Fruit fly (Drosophila melanogaster) whole organism, embryonic: ENCODE data around the gene CG18747.

Source experiments
- ATbp ChIP-seq: fragments of 200-800 bp; sonication (Bioruptor generic); optimal IDR thresholded peaks from 2 replicates; lab custom pipeline; 2017; ENCODE audit warnings: missing biosample characterization, mild to moderate bottlenecking, missing genetic modification characterization, missing genetic modification reagents
- CG10543 ChIP-seq: fragments of 200-800 bp; sonication (Bioruptor generic); optimal IDR thresholded peaks from 3 replicates; lab custom pipeline; 2017; ENCODE audit warnings: missing biosample characterization, mild to moderate bottlenecking, missing genetic modification characterization, moderate library complexity
- CG10979 ChIP-seq: fragments of 200-800 bp; sonication (Bioruptor generic); optimal IDR thresholded peaks from 2 replicates; lab custom pipeline; 2018; ENCODE audit warnings: missing biosample characterization, mild to moderate bottlenecking, missing genetic modification characterization, moderate library complexity
- CG11504 ChIP-seq: fragments of 200-800 bp; sonication (Bioruptor generic); optimal IDR thresholded peaks from 3 replicates; lab custom pipeline; 2019; ENCODE audit warnings: missing biosample characterization, mild to moderate bottlenecking, missing genetic modification characterization, moderate library complexity
- CG12104 ChIP-seq: fragments of 200-800 bp; sonication (Bioruptor generic); optimal IDR thresholded peaks from 3 replicates; lab custom pipeline; 2016; ENCODE audit warnings: missing biosample characterization, missing genetic modification characterization
- CG1233 ChIP-seq: fragments of 200-800 bp; sonication (Bioruptor generic); optimal IDR thresholded peaks from 4 replicates; lab custom pipeline; 2018; ENCODE audit warnings: missing biosample characterization, mild to moderate bottlenecking, missing genetic modification characterization
- CG12744 ChIP-seq: fragments of 200-800 bp; sonication (Bioruptor generic); optimal IDR thresholded peaks from 2 replicates; lab custom pipeline; 2016; ENCODE audit warnings: missing biosample characterization, missing genetic modification characterization
- CG2120 ChIP-seq: fragments of 200-800 bp; sonication (Bioruptor generic); optimal IDR thresholded peaks from 3 replicates; lab custom pipeline; 2016; ENCODE audit warnings: missing biosample characterization, missing genetic modification characterization
- CG3847 ChIP-seq: fragments of 200-800 bp; sonication (Bioruptor generic); IDR thresholded peaks from 2 replicates; pipeline ENCODE4 v1.3.6; 2022; ENCODE audit warnings: missing biosample characterization, missing genetic modification characterization
- CG6175 ChIP-seq: fragments of 200-800 bp; sonication (Bioruptor generic); IDR thresholded peaks from 3 replicates; pipeline ENCODE4 v1.3.6; 2022; ENCODE audit warnings: missing biosample characterization, missing genetic modification characterization
- CG7556 ChIP-seq: fragments of 200-800 bp; sonication (Bioruptor generic); optimal IDR thresholded peaks from 2 replicates; lab custom pipeline; 2017; ENCODE audit warnings: missing biosample characterization, mild to moderate bottlenecking, missing genetic modification characterization
- CG8478 ChIP-seq: fragments of >200 bp; optimal IDR thresholded peaks from 2 replicates; lab custom pipeline; 2018
- CoRest ChIP-seq: fragments of 200-800 bp; sonication (Bioruptor generic); optimal IDR thresholded peaks from 3 replicates; lab custom pipeline; 2018; ENCODE audit warnings: missing biosample characterization, mild to moderate bottlenecking, missing genetic modification characterization, moderate library complexity
- Dad ChIP-seq: fragments of 200-800 bp; sonication (Bioruptor generic); optimal IDR thresholded peaks from 3 replicates; lab custom pipeline; 2016; ENCODE audit warnings: missing biosample characterization, missing genetic modification characterization
- Eip74EF ChIP-seq, 2 experiments: fragments of 200-800 bp in 1 of 2; fragments of >200 bp in 1 of 2; sonication (Bioruptor generic) in 1 of 2; optimal IDR thresholded peaks; 2 replicates each; lab custom pipeline; 2017 to 2019; ENCODE audit warnings: missing biosample characterization in 2 of 2, missing genetic modification characterization in 2 of 2, mild to moderate bottlenecking in 1 of 2, moderate library complexity in 1 of 2
- Fer3 ChIP-seq: fragments of 200-800 bp; sonication (Bioruptor generic); optimal IDR thresholded peaks from 2 replicates; lab custom pipeline; 2018; ENCODE audit warnings: missing biosample characterization, mild to moderate bottlenecking, missing genetic modification characterization, moderate library complexity
- Gsc ChIP-seq: fragments of 200-800 bp; sonication (Bioruptor generic); IDR thresholded peaks from 2 replicates; pipeline ENCODE4 v1.3.6; 2022; ENCODE audit warnings: missing biosample characterization, missing genetic modification characterization
- HLH54F ChIP-seq: fragments of 200-800 bp; sonication (Bioruptor generic); optimal IDR thresholded peaks from 3 replicates; lab custom pipeline; 2016; ENCODE audit warnings: missing biosample characterization, missing genetic modification characterization
- HLHmδ ChIP-seq: fragments of 200-800 bp; sonication (Bioruptor generic); optimal IDR thresholded peaks from 2 replicates; lab custom pipeline; 2018; ENCODE audit warnings: missing biosample characterization, mild to moderate bottlenecking, missing genetic modification characterization, moderate library complexity
- Hand ChIP-seq: fragments of 200-800 bp; sonication (Bioruptor generic); optimal IDR thresholded peaks from 2 replicates; lab custom pipeline; 2017; ENCODE audit warnings: mild to moderate bottlenecking, missing biosample characterization, missing genetic modification reagents, missing genetic modification characterization
- Hey ChIP-seq: fragments of 200-800 bp; sonication (Bioruptor generic); optimal IDR thresholded peaks from 3 replicates; lab custom pipeline; 2018; ENCODE audit warnings: missing biosample characterization, mild to moderate bottlenecking, missing genetic modification characterization
- Jarid2 ChIP-seq: fragments of 200-800 bp; sonication (Bioruptor generic); optimal IDR thresholded peaks from 3 replicates; lab custom pipeline; 2017; ENCODE audit warnings: mild to moderate bottlenecking, missing biosample characterization, missing genetic modification reagents, missing genetic modification characterization
- Lpt ChIP-seq: fragments of >200 bp; optimal IDR thresholded peaks from 2 replicates; lab custom pipeline; 2018; ENCODE audit warnings: missing biosample characterization, missing genetic modification characterization
- Mad ChIP-seq: fragments of 200-800 bp; sonication (Bioruptor generic); optimal IDR thresholded peaks from 2 replicates; lab custom pipeline; 2016; ENCODE audit warnings: missing biosample characterization, missing genetic modification characterization
- Meics ChIP-seq: fragments of 200-800 bp; sonication (Bioruptor generic); optimal IDR thresholded peaks from 2 replicates; lab custom pipeline; 2017; ENCODE audit warnings: missing biosample characterization, mild to moderate bottlenecking, missing genetic modification characterization
- Nf-YC ChIP-seq: fragments of 200-800 bp; optimal IDR thresholded peaks from 3 replicates; lab custom pipeline; 2019; ENCODE audit warnings: missing biosample characterization, mild to moderate bottlenecking, missing genetic modification characterization, moderate library complexity
- Opbp ChIP-seq: fragments of 200-800 bp; sonication (Bioruptor generic); IDR thresholded peaks from 3 replicates; pipeline ENCODE4 v1.3.6; 2022; ENCODE audit warnings: missing biosample characterization, missing genetic modification characterization; ENCODE audit not compliant: partially characterized antibody
- PHDP ChIP-seq: fragments of 200-800 bp; sonication (Bioruptor generic); optimal IDR thresholded peaks from 3 replicates; lab custom pipeline; 2018; ENCODE audit warnings: missing biosample characterization, mild to moderate bottlenecking, missing genetic modification characterization, moderate library complexity
- Rfx ChIP-seq: fragments of 200-800 bp; sonication (Bioruptor generic); IDR thresholded peaks from 2 replicates; pipeline ENCODE4 v1.3.6; 2022; ENCODE audit warnings: missing biosample characterization, missing genetic modification characterization
- Six4 ChIP-seq: fragments of 200-800 bp; sonication (Bioruptor generic); optimal IDR thresholded peaks from 2 replicates; lab custom pipeline; 2016; ENCODE audit warnings: missing biosample characterization, missing genetic modification characterization
- Sry-β ChIP-seq: fragments of 200-800 bp; sonication (Bioruptor generic); optimal IDR thresholded peaks from 2 replicates; lab custom pipeline; 2018; ENCODE audit warnings: missing biosample characterization, mild to moderate bottlenecking, missing genetic modification characterization, moderate library complexity
- amos ChIP-seq: fragments of 200-800 bp; sonication (Bioruptor generic); IDR thresholded peaks from 2 replicates; pipeline ENCODE4 v1.3.6; 2022; ENCODE audit warnings: missing biosample characterization, missing genetic modification characterization; ENCODE audit not compliant: partially characterized antibody
- caup ChIP-seq: fragments of 200-800 bp; sonication (Bioruptor generic); optimal IDR thresholded peaks from 3 replicates; lab custom pipeline; 2017; ENCODE audit warnings: missing biosample characterization, mild to moderate bottlenecking, missing genetic modification characterization, moderate library complexity; ENCODE audit not compliant: severe bottlenecking
- cg ChIP-seq: fragments of 200-800 bp; sonication (Bioruptor generic); optimal IDR thresholded peaks from 3 replicates; lab custom pipeline; 2019; ENCODE audit warnings: missing biosample characterization, mild to moderate bottlenecking, missing genetic modification characterization, moderate library complexity
- dan ChIP-seq: fragments of 200-800 bp; sonication (Bioruptor generic); IDR thresholded peaks from 2 replicates; pipeline ENCODE4 v1.3.6; 2022; ENCODE audit warnings: missing biosample characterization, missing genetic modification characterization
- danr ChIP-seq: fragments of 200-800 bp; sonication (Bioruptor generic); IDR thresholded peaks from 2 replicates; pipeline ENCODE4 v1.3.6; 2022; ENCODE audit warnings: missing biosample characterization, missing genetic modification characterization
- dmrt11E ChIP-seq: fragments of 200-800 bp; sonication (Bioruptor generic); optimal IDR thresholded peaks from 3 replicates; lab custom pipeline; 2018; ENCODE audit warnings: missing biosample characterization, mild to moderate bottlenecking, missing genetic modification characterization, moderate library complexity
- fru ChIP-seq: fragments of >200 bp; optimal IDR thresholded peaks from 2 replicates; lab custom pipeline; 2017
- gce ChIP-seq: fragments of 200-800 bp; sonication (Bioruptor generic); IDR thresholded peaks from 3 replicates; pipeline ENCODE4 v1.3.6; 2022; ENCODE audit warnings: missing biosample characterization, missing genetic modification characterization
- insv ChIP-seq, 2 experiments: fragments of 200-800 bp; sonication (Bioruptor generic); optimal IDR thresholded peaks; 3 replicates each; lab custom pipeline; 2016 to 2018; ENCODE audit warnings: missing biosample characterization in 2 of 2, missing genetic modification characterization in 2 of 2
- lbe ChIP-seq: fragments of 200-800 bp; sonication (Bioruptor generic); optimal IDR thresholded peaks from 2 replicates; lab custom pipeline; 2016; ENCODE audit warnings: missing biosample characterization, mild to moderate bottlenecking, missing genetic modification characterization
- mirr ChIP-seq: fragments of 200-800 bp; sonication (Bioruptor generic); optimal IDR thresholded peaks from 3 replicates; lab custom pipeline; 2018; ENCODE audit warnings: missing biosample characterization, mild to moderate bottlenecking, missing genetic modification characterization
- nmo ChIP-seq: fragments of 200-800 bp; sonication (Bioruptor generic); optimal IDR thresholded peaks from 2 replicates; lab custom pipeline; 2018; ENCODE audit warnings: missing biosample characterization, mild to moderate bottlenecking, missing genetic modification characterization, moderate library complexity
- org-1 ChIP-seq: fragments of 200-800 bp; sonication (Bioruptor generic); optimal IDR thresholded peaks from 2 replicates; lab custom pipeline; 2017; ENCODE audit warnings: missing biosample characterization, missing genetic modification characterization
- pan ChIP-seq, 4 experiments: fragments of >200 bp in 3 of 4; fragments of 200-800 bp in 1 of 4; sonication (Bioruptor generic) in 1 of 4; optimal IDR thresholded peaks in 3 of 4; IDR thresholded peaks in 1 of 4; 2 replicates each; pipeline versions ENCODE4 v1.3.6 to Lab custom; 2017 to 2022; ENCODE audit warnings: missing biosample characterization in 2 of 4, missing genetic modification characterization in 2 of 4, mixed read lengths in 1 of 4
- sens-2 ChIP-seq: fragments of 200-800 bp; sonication (Bioruptor generic); IDR thresholded peaks from 2 replicates; pipeline ENCODE4 v1.3.6; 2022; ENCODE audit warnings: missing biosample characterization, missing genetic modification characterization
- stwl ChIP-seq: fragments of 200-800 bp; sonication (Bioruptor generic); optimal IDR thresholded peaks from 3 replicates; lab custom pipeline; 2018; ENCODE audit warnings: missing biosample characterization, mild to moderate bottlenecking, missing genetic modification characterization, moderate library complexity
- tio ChIP-seq: fragments of 200-800 bp; sonication (Bioruptor generic); optimal IDR thresholded peaks from 2 replicates; lab custom pipeline; 2017; ENCODE audit warnings: missing biosample characterization, missing genetic modification characterization, inconsistent platforms
- trem ChIP-seq: fragments of 200-800 bp; optimal IDR thresholded peaks from 3 replicates; lab custom pipeline; 2019; ENCODE audit warnings: missing biosample characterization, mild to moderate bottlenecking, missing genetic modification characterization, moderate library complexity
- wor ChIP-seq: fragments of 200-800 bp; sonication (Bioruptor generic); IDR thresholded peaks from 2 replicates; pipeline ENCODE4 v1.3.6; 2022; ENCODE audit warnings: missing biosample characterization, missing genetic modification characterization
- zfh1 ChIP-seq: fragments of 200-800 bp; sonication (Bioruptor generic); IDR thresholded peaks from 3 replicates; pipeline ENCODE4 v1.3.6; 2022; ENCODE audit warnings: missing biosample characterization, missing genetic modification characterization

Gene CG18747

DNA sequence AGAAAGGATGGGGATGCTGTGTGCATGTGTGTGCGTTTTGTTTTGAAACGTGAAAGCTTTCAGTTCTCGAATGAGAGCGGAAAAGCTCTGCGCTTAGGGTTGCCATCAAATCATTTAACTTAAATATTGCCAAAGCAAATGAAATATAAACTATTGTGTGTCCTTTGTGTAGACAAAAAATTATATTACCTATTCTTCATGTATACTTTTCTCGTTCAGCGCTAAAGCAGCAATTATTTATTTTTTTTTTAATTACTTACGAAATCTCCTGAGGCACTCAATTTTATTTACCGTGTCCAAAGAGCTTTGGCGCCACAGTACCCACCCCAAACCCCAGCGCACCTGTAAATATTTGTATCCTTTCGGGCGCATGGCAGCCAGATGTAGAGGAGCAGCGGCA lies 38.3 kb upstream of the CG18747 start (continued):
- TF ChIP-seq HLHmδ (GFP tag; lab: Kevin White, UChicago) (no peak), insv (GFP tag; optimal IDR thresholded peaks at IDR 0.05; lab: Kevin White, UChicago) (no peak), CoRest (tag; lab: Kevin White, UChicago) (peak; percentile 30), dan (GFP tag; lab: Robert Waterston, UW) (no peak), stwl (tag; lab: Kevin White, UChicago) (no peak), Sry-β (no peak), cg (GFP tag; lab: Kevin White, UChicago) (no peak), Dad (GFP tag; lab: Kevin White, UChicago) (no peak), Nf-YC (tag; lab: Kevin White, UChicago) (peak; percentile 39), Eip74EF (GFP tag; optimal IDR thresholded peaks at IDR 0.05; lab: Kevin White, UChicago) (no peak), CG10979 (tag; lab: Kevin White, UChicago) (no peak), Fer3 (tag; lab: Kevin White, UChicago) (peak; percentile 39), pan (optimal IDR thresholded peaks at IDR 0.05; lab: Kevin White, UChicago) (no peak), pan (GFP tag; optimal IDR thresholded peaks at IDR 0.05 in 1 of 2, IDR thresholded peaks at IDR 0.05 in 1 of 2) (no peak), Mad (GFP tag; lab: Kevin White, UChicago) (no peak), Six4 (GFP tag; lab: Kevin White, UChicago) (no peak), caup (GFP tag; lab: Kevin White, UChicago) (peak; percentile 19), fru (lab: Kevin White, UChicago) (no peak), sens-2 (GFP tag; lab: Robert Waterston, UW) (no peak), Gsc (GFP tag; lab: Robert Waterston, UW) (no peak), CG8478 (lab: Kevin White, UChicago) (no peak), CG11504 (peak; percentile 45), Meics (peak; percentile 71), danr (GFP tag; lab: Robert Waterston, UW) (0 out of 2 replicates have a peak, but pooled peaks have one; percentile 22), Hand (GFP tag; lab: Kevin White, UChicago) (peak; percentile 52), wor (GFP tag; lab: Robert Waterston, UW) (no peak), mirr (no peak), ATbp (GFP tag; lab: Kevin White, UChicago) (peak; percentile 1), nmo (GFP tag; lab: Kevin White, UChicago) (no peak), trem (tag; lab: Kevin White, UChicago) (no peak), tio (no peak), CG12744 (GFP tag; lab: Kevin White, UChicago) (peak; percentile 18), dmrt11E (tag; lab: Kevin White, UChicago) (no peak), CG7556 (GFP tag; lab: Kevin White, UChicago) (peak; percentile 66), Jarid2 (GFP tag; lab: Kevin White, UChicago) (no peak), CG12104 (GFP tag; lab: Kevin White, UChicago) (no peak), Rfx (GFP tag; lab: Robert Waterston, UW) (peak; percentile 73), Hey (tag; lab: Kevin White, UChicago) (no peak), amos (GFP tag; lab: Robert Waterston, UW) (no peak), lbe (GFP tag; lab: Kevin White, UChicago) (no peak), Lpt (GFP tag; lab: Kevin White, UChicago) (no peak), Opbp (GFP tag; lab: Robert Waterston, UW) (no peak), gce (no peak), PHDP (tag; lab: Kevin White, UChicago) (peak; percentile 28), HLH54F (GFP tag; lab: Kevin White, UChicago) (no peak), zfh1 (GFP tag; lab: Robert Waterston, UW) (no peak), CG1233 (GFP tag; lab: Kevin White, UChicago) (no peak), CG10543 (GFP tag; lab: Kevin White, UChicago) (peak; percentile 39), CG2120 (GFP tag; lab: Kevin White, UChicago) (peak; percentile 84), CG6175 (GFP tag; lab: Robert Waterston, UW) (0 out of 3 replicates have a peak, but pooled peaks have one; percentile 12), CG3847 (GFP tag; lab: Robert Waterston, UW) (peak; percentile 30), org-1 (GFP tag; lab: Kevin White, UChicago) (no peak)
